Worm (Caenorhabditis elegans) whole organism, midembryonic: ENCODE data around the gene R186.3.

Experiments
- flt-1 ChIP-seq: fragments of 200-800 bp; sonication (Bioruptor generic); IDR thresholded peaks from 2 replicates; pipeline ENCODE4 v1.3.6; 2022; ENCODE audit warnings: missing genetic modification characterization, missing compliant biosample characterization
- klf-2 ChIP-seq: fragments of 200-800 bp; sonication (Bioruptor generic); conservative IDR thresholded peaks from 2 replicates; pipeline ENCODE4 v1.3.6; 2022; ENCODE audit warnings: missing genetic modification reagents, missing genetic modification characterization, missing compliant biosample characterization
- tab-1 ChIP-seq: fragments of 200-800 bp; sonication (Bioruptor generic); IDR thresholded peaks from 2 replicates; pipeline ENCODE4 v1.3.6; 2022; ENCODE audit warnings: missing genetic modification characterization, missing compliant biosample characterization
- ztf-29 ChIP-seq: fragments of 200-800 bp; sonication (Bioruptor generic); IDR thresholded peaks from 2 replicates; pipeline ENCODE4 v1.3.6; 2022; ENCODE audit warnings: missing genetic modification reagents, missing genetic modification characterization, missing compliant biosample characterization

- TF ChIP-seq tab-1 (GFP tag; lab: Robert Waterston, UW) (no peak), klf-2 (no peak), ztf-29 (GFP tag; lab: Robert Waterston, UW) (no peak), flt-1 (GFP tag; lab: Robert Waterston, UW) (no peak)
These were observed 22.8 kb downstream of the R186.3 start, which contains the start of gene T16G1.3 for ce11 chrV:12944229-12944628.
